Fruit fly (Drosophila melanogaster) whole organism, embryonic: ENCODE measurements around the gene CG3337.

ENCODE experiments used
- Blimp-1 ChIP-seq: fragments of 200-800 bp; sonication (Bioruptor generic); optimal IDR thresholded peaks from 3 replicates; lab custom pipeline; 2018; ENCODE audit warnings: missing biosample characterization, missing genetic modification characterization, mild to moderate bottlenecking, moderate library complexity, missing genetic modification reagents
- CG11093 ChIP-seq: fragments of 200-800 bp; sonication (Bioruptor generic); IDR thresholded peaks from 3 replicates; pipeline ENCODE4 v1.3.6; 2022; ENCODE audit warnings: missing biosample characterization, missing genetic modification characterization
- CG11504 ChIP-seq: fragments of 200-800 bp; sonication (Bioruptor generic); optimal IDR thresholded peaks from 3 replicates; lab custom pipeline; 2019; ENCODE audit warnings: missing biosample characterization, mild to moderate bottlenecking, missing genetic modification characterization, moderate library complexity
- CG11695 ChIP-seq: fragments of 200-800 bp; sonication (Bioruptor generic); IDR thresholded peaks from 3 replicates; pipeline ENCODE4 v1.3.6; 2022; ENCODE audit warnings: missing biosample characterization, missing genetic modification characterization
- CG11723 ChIP-seq: fragments of 200-800 bp; sonication (Bioruptor generic); optimal IDR thresholded peaks from 2 replicates; lab custom pipeline; 2017; ENCODE audit warnings: missing biosample characterization, mild to moderate bottlenecking, missing genetic modification characterization
- CG13424 ChIP-seq: fragments of 200-800 bp; sonication (Bioruptor generic); optimal IDR thresholded peaks from 2 replicates; lab custom pipeline; 2019; ENCODE audit warnings: missing biosample characterization, mild to moderate bottlenecking, missing genetic modification characterization, moderate library complexity
- CG13775 ChIP-seq: fragments of 200-800 bp; sonication (Bioruptor generic); optimal IDR thresholded peaks from 3 replicates; lab custom pipeline; 2017; ENCODE audit warnings: missing biosample characterization, mild to moderate bottlenecking, missing genetic modification characterization
- CG1529 ChIP-seq: fragments of 200-800 bp; sonication (Bioruptor generic); optimal IDR thresholded peaks from 3 replicates; lab custom pipeline; 2018; ENCODE audit warnings: missing biosample characterization, missing genetic modification characterization
- CG17186 ChIP-seq: fragments of 200-800 bp; sonication (Bioruptor generic); optimal IDR thresholded peaks from 3 replicates; lab custom pipeline; 2017; ENCODE audit warnings: missing biosample characterization, missing genetic modification reagents, missing genetic modification characterization
- CG2889 ChIP-seq: fragments of 200-800 bp; sonication (Bioruptor generic); IDR thresholded peaks from 3 replicates; pipeline ENCODE4 v1.3.6; 2022; ENCODE audit warnings: missing biosample characterization, missing genetic modification characterization
- CG30403 ChIP-seq: fragments of 200-800 bp; sonication (Bioruptor generic); optimal IDR thresholded peaks from 3 replicates; lab custom pipeline; 2016; ENCODE audit warnings: missing biosample characterization, missing genetic modification characterization
- CG33213 ChIP-seq: fragments of 200-800 bp; sonication (Bioruptor generic); optimal IDR thresholded peaks from 3 replicates; lab custom pipeline; 2016; ENCODE audit warnings: missing biosample characterization, missing genetic modification characterization
- CG3995 ChIP-seq: fragments of 200-800 bp; sonication (Bioruptor generic); optimal IDR thresholded peaks from 3 replicates; lab custom pipeline; 2016; ENCODE audit warnings: missing biosample characterization, missing genetic modification characterization
- CG4820 ChIP-seq: fragments of 200-800 bp; sonication (Bioruptor generic); optimal IDR thresholded peaks from 3 replicates; lab custom pipeline; 2016; ENCODE audit warnings: missing biosample characterization, missing genetic modification characterization
- CG6689 ChIP-seq: fragments of 200-800 bp; sonication (Bioruptor generic); IDR thresholded peaks from 2 replicates; pipeline ENCODE4 v1.3.6; 2022; ENCODE audit warnings: missing biosample characterization, missing genetic modification characterization
- CG7745 ChIP-seq: fragments of 200-800 bp; sonication (Bioruptor generic); optimal IDR thresholded peaks from 2 replicates; lab custom pipeline; 2018; ENCODE audit warnings: missing biosample characterization, mild to moderate bottlenecking, missing genetic modification characterization, moderate library complexity
- Hr3 ChIP-seq: fragments of 200-800 bp; sonication (Bioruptor generic); optimal IDR thresholded peaks from 3 replicates; lab custom pipeline; 2016; ENCODE audit warnings: missing biosample characterization, missing genetic modification characterization
- Lhr ChIP-seq: fragments of 200-800 bp; sonication (Bioruptor generic); optimal IDR thresholded peaks from 3 replicates; lab custom pipeline; 2017; ENCODE audit warnings: mild to moderate bottlenecking, missing biosample characterization, missing genetic modification reagents, missing genetic modification characterization
- Max ChIP-seq: fragments of 200-800 bp; sonication (Bioruptor generic); optimal IDR thresholded peaks from 2 replicates; lab custom pipeline; 2016; ENCODE audit warnings: missing biosample characterization, mild to moderate bottlenecking, missing genetic modification characterization
- NC2β ChIP-seq: fragments of 200-800 bp; sonication (Bioruptor generic); optimal IDR thresholded peaks from 2 replicates; lab custom pipeline; 2016; ENCODE audit warnings: missing biosample characterization, missing genetic modification characterization
- Poxn ChIP-seq: fragments of 200-800 bp; sonication (Bioruptor generic); IDR thresholded peaks from 2 replicates; pipeline ENCODE4 v1.3.6; 2022; ENCODE audit warnings: missing biosample characterization, missing genetic modification characterization
- Ptx1 ChIP-seq: fragments of 200-800 bp; sonication (Bioruptor generic); IDR thresholded peaks from 2 replicates; pipeline ENCODE4 v1.3.6; 2022; ENCODE audit warnings: missing biosample characterization, missing genetic modification characterization
- Spps ChIP-seq: fragments of 200-800 bp; sonication (Bioruptor generic); optimal IDR thresholded peaks from 2 replicates; lab custom pipeline; 2018; ENCODE audit warnings: missing biosample characterization, mild to moderate bottlenecking, missing genetic modification characterization
- Stat92E ChIP-seq, 3 experiments: fragments of >200 bp in 2 of 3; fragments of 200-800 bp in 1 of 3; sonication (Bioruptor generic) in 1 of 3; optimal IDR thresholded peaks; 2 replicates each; lab custom pipeline; 2017 to 2019; ENCODE audit warnings: missing biosample characterization in 3 of 3, missing genetic modification characterization in 3 of 3, mild to moderate bottlenecking in 1 of 3, moderate library complexity in 1 of 3
- Vsx1 ChIP-seq: fragments of 200-800 bp; sonication (Bioruptor generic); optimal IDR thresholded peaks from 2 replicates; lab custom pipeline; 2017; ENCODE audit warnings: missing biosample characterization, mild to moderate bottlenecking, missing genetic modification characterization, missing genetic modification reagents
- Xbp1 ChIP-seq: fragments of 200-800 bp; sonication (Bioruptor generic); optimal IDR thresholded peaks from 3 replicates; lab custom pipeline; 2016; ENCODE audit warnings: missing biosample characterization, mild to moderate bottlenecking, missing genetic modification characterization
- ap ChIP-seq: fragments of 200-800 bp; sonication (Bioruptor generic); IDR thresholded peaks from 2 replicates; pipeline ENCODE4 v1.3.6; 2022; ENCODE audit warnings: missing biosample characterization, missing genetic modification characterization
- chm ChIP-seq: fragments of 200-800 bp; sonication (Bioruptor generic); IDR thresholded peaks from 2 replicates; pipeline ENCODE4 v1.3.6; 2022; ENCODE audit warnings: missing biosample characterization, missing genetic modification characterization
- cwo ChIP-seq: fragments of 200-800 bp; sonication (Bioruptor generic); optimal IDR thresholded peaks from 3 replicates; lab custom pipeline; 2017; ENCODE audit warnings: missing biosample characterization, missing genetic modification characterization, mild to moderate bottlenecking, moderate library complexity, missing genetic modification reagents
- dysf ChIP-seq: fragments of 200-800 bp; sonication (Bioruptor generic); IDR thresholded peaks from 3 replicates; pipeline ENCODE4 v1.3.6; 2022; ENCODE audit warnings: missing biosample characterization, missing genetic modification characterization
- eve ChIP-seq, 2 experiments: fragments of >200 bp; optimal IDR thresholded peaks; 2 replicates each; lab custom pipeline; 2017; ENCODE audit warnings: missing biosample characterization in 2 of 2, missing genetic modification characterization in 2 of 2
- fd102C ChIP-seq: fragments of 200-800 bp; sonication (Bioruptor generic); optimal IDR thresholded peaks from 2 replicates; lab custom pipeline; 2018; ENCODE audit warnings: missing biosample characterization, mild to moderate bottlenecking, missing genetic modification characterization, moderate library complexity
- ftz-f1 ChIP-seq: fragments of 200-800 bp; sonication (Bioruptor generic); optimal IDR thresholded peaks from 2 replicates; lab custom pipeline; 2016; ENCODE audit warnings: missing biosample characterization, missing genetic modification characterization
- kay ChIP-seq: fragments of 200-800 bp; sonication (Bioruptor generic); optimal IDR thresholded peaks from 2 replicates; lab custom pipeline; 2016; ENCODE audit warnings: missing biosample characterization, missing genetic modification characterization
- nmo ChIP-seq: fragments of 200-800 bp; sonication (Bioruptor generic); optimal IDR thresholded peaks from 2 replicates; lab custom pipeline; 2018; ENCODE audit warnings: missing biosample characterization, mild to moderate bottlenecking, missing genetic modification characterization, moderate library complexity
- pros ChIP-seq: fragments of 200-800 bp; sonication (Bioruptor generic); optimal IDR thresholded peaks from 3 replicates; lab custom pipeline; 2019; ENCODE audit warnings: missing biosample characterization, mild to moderate bottlenecking, missing genetic modification characterization, moderate library complexity
- rib ChIP-seq: fragments of 200-800 bp; sonication (Bioruptor generic); IDR thresholded peaks from 2 replicates; pipeline ENCODE4 v1.3.6; 2022; ENCODE audit warnings: missing biosample characterization, missing genetic modification characterization
- row ChIP-seq: fragments of 200-800 bp; sonication (Bioruptor generic); IDR thresholded peaks from 3 replicates; pipeline ENCODE4 v1.3.6; 2022; ENCODE audit warnings: missing biosample characterization, missing genetic modification characterization
- sc ChIP-seq, 3 experiments: fragments of >200 bp in 2 of 3; fragments of 200-800 bp in 1 of 3; sonication (Bioruptor generic) in 1 of 3; optimal IDR thresholded peaks; 2 replicates in 2 of 3; 3 replicates in 1 of 3; lab custom pipeline; 2017; ENCODE audit warnings: mild to moderate bottlenecking in 1 of 3, missing biosample characterization in 1 of 3, missing genetic modification characterization in 1 of 3, missing genetic modification reagents in 1 of 3
- scrt ChIP-seq: fragments of 200-800 bp; sonication (Bioruptor generic); optimal IDR thresholded peaks from 2 replicates; lab custom pipeline; 2018; ENCODE audit warnings: missing biosample characterization, mild to moderate bottlenecking, missing genetic modification characterization, moderate library complexity
- slbo ChIP-seq: fragments of 200-800 bp; sonication (Bioruptor generic); IDR thresholded peaks from 2 replicates; pipeline ENCODE4 v1.3.6; 2022; ENCODE audit warnings: missing biosample characterization, missing genetic modification characterization
- sna ChIP-seq: fragments of 200-800 bp; sonication (Bioruptor generic); IDR thresholded peaks from 2 replicates; pipeline ENCODE4 v1.3.6; 2022; ENCODE audit warnings: missing biosample characterization, missing genetic modification characterization; ENCODE audit not compliant: partially characterized antibody
- usp ChIP-seq: fragments of >200 bp; optimal IDR thresholded peaks from 2 replicates; lab custom pipeline; 2017; ENCODE audit warnings: missing biosample characterization, missing genetic modification characterization
- wek ChIP-seq: fragments of 200-800 bp; sonication (Bioruptor generic); optimal IDR thresholded peaks from 3 replicates; lab custom pipeline; 2018; ENCODE audit warnings: missing biosample characterization, mild to moderate bottlenecking, missing genetic modification characterization, moderate library complexity
- wor ChIP-seq: fragments of 200-800 bp; sonication (Bioruptor generic); IDR thresholded peaks from 2 replicates; pipeline ENCODE4 v1.3.6; 2022; ENCODE audit warnings: missing biosample characterization, missing genetic modification characterization

The CG3337 gene

dm6 chr3R:21187394-21188392 is 35.7 kb downstream of the CG3337 start (continued):
- peak; percentile 17 for TF ChIP-seq nmo
- no peak; the same call in none of the 2 replicates for TF ChIP-seq chm (GFP tag; lab: Robert Waterston, UW)
- peak; percentile 38 for TF ChIP-seq pros (GFP tag; lab: Kevin White, UChicago)
- TF ChIP-seq CG11695 = no peak; the same call in 2 of the 3 replicates
- no peak for TF ChIP-seq fd102C (GFP tag; lab: Kevin White, UChicago)
- no peak for TF ChIP-seq CG11093
- no peak for TF ChIP-seq Poxn (GFP tag; lab: Robert Waterston, UW)
- no peak for TF ChIP-seq kay (GFP tag; lab: Kevin White, UChicago)
- TF ChIP-seq Lhr (GFP tag; lab: Kevin White, UChicago) = no peak
- no peak for TF ChIP-seq ap (GFP tag; lab: Robert Waterston, UW)
- no peak for TF ChIP-seq CG7745 (tag; lab: Kevin White, UChicago)
- no peak for TF ChIP-seq sna
- no peak for TF ChIP-seq CG2889 (GFP tag; lab: Robert Waterston, UW)
- peak in 1 of 2 experiments; percentile 62 for TF ChIP-seq eve (GFP tag; optimal IDR thresholded peaks at IDR 0.05; lab: Kevin White, UChicago)
- TF ChIP-seq wor (GFP tag; lab: Robert Waterston, UW) = no peak
- no peak for TF ChIP-seq CG3995 (GFP tag; lab: Kevin White, UChicago)
- peak; percentile 1 for TF ChIP-seq CG13775
- TF ChIP-seq usp (GFP tag; lab: Kevin White, UChicago) = no peak
- TF ChIP-seq Max = peak; percentile 17
- no peak for TF ChIP-seq CG11723 (GFP tag; lab: Kevin White, UChicago)
- no peak for TF ChIP-seq NC2β (GFP tag; lab: Kevin White, UChicago)
- no peak for TF ChIP-seq Vsx1 (GFP tag; lab: Kevin White, UChicago)
- no peak for TF ChIP-seq CG17186 (GFP tag; lab: Kevin White, UChicago)
- TF ChIP-seq Stat92E (GFP tag; optimal IDR thresholded peaks at IDR 0.05; lab: Kevin White, UChicago) = no peak

- TF ChIP-seq CG11504 (peak; percentile 63), sc (optimal IDR thresholded peaks at IDR 0.05; lab: Kevin White, UChicago) (no peak), sc (GFP tag; optimal IDR thresholded peaks at IDR 0.05; lab: Kevin White, UChicago) (peak; percentile 1), CG4820 (GFP tag; lab: Kevin White, UChicago) (peak; percentile 45), CG1529 (GFP tag; lab: Kevin White, UChicago) (peak; percentile 11), ftz-f1 (GFP tag; lab: Kevin White, UChicago) (peak; percentile 11), Hr3 (GFP tag; lab: Kevin White, UChicago) (peak; percentile 3), CG6689 (GFP tag; lab: Robert Waterston, UW) (peak; percentile 29; the same call in 1 of the 2 replicates), CG30403 (peak; percentile 54), Blimp-1 (peak; percentile 88), Spps (no peak), CG33213 (no peak), dysf (GFP tag; lab: Robert Waterston, UW) (peak; percentile 54; the same call in 1 of the 3 replicates), kay (GFP tag; lab: Kevin White, UChicago) (no peak), CG13775 (peak; percentile 58), Xbp1 (GFP tag; lab: Kevin White, UChicago) (peak; percentile 46), scrt (peak; percentile 61), CG13424 (tag; lab: Kevin White, UChicago) (peak; percentile 34), rib (peak; percentile 22; the same call in 1 of the 2 replicates), wek (GFP tag; lab: Kevin White, UChicago) (no peak), cwo (GFP tag; lab: Kevin White, UChicago) (peak; percentile 13), Ptx1 (0 out of 2 replicates have a peak, but pooled peaks have one; percentile 31), row (GFP tag; lab: Robert Waterston, UW) (peak; percentile 85), slbo (no peak; the same call in none of the 2 replicates)
These were observed 36.6 kb downstream of the CG3337 start for dm6 chr3R:21186606-21187393.
